Worm (Caenorhabditis elegans) whole organism, L1 larva: ENCODE data around the gene pccb-1.
A peak's percentile ranks its signal among the peaks of the same experiment; 100 is the strongest.

Source experiments
- ama-1 ChIP-seq: fragments of 150-350 bp; optimal IDR thresholded peaks from 2 replicates; lab custom pipeline; 2014
- egl-27 ChIP-seq, 2 experiments: fragments of 150-350 bp in 1 of 2; sonication (generic microtip); optimal IDR thresholded peaks; 3 replicates each; lab custom pipeline; 2017 to 2018; ENCODE audit warnings: missing biosample characterization in 2 of 2, missing genetic modification characterization in 2 of 2, missing genetic modification reagents in 2 of 2
- lin-39 ChIP-seq: fragments of 150-350 bp; optimal IDR thresholded peaks from 2 replicates; lab custom pipeline; 2014; ENCODE audit warnings: missing biosample characterization, missing genetic modification reagents, missing genetic modification characterization
- lsy-2 ChIP-seq, 2 experiments: fragments of 150-350 bp; optimal IDR thresholded peaks; 2 replicates each; lab custom pipeline; 2014; ENCODE audit warnings: missing biosample characterization in 2 of 2, missing genetic modification characterization in 2 of 2
- mdl-1 ChIP-seq, 2 experiments: fragments of 150-350 bp; optimal IDR thresholded peaks; 2 replicates each; lab custom pipeline; 2014 to 2017; ENCODE audit warnings: missing biosample characterization in 2 of 2, missing genetic modification characterization in 2 of 2, inconsistent platforms in 1 of 2
- nhr-85 ChIP-seq: sonication (generic microtip); peaks from one replicate; lab custom pipeline; 2016; ENCODE audit warnings: missing genetic modification characterization, inconsistent platforms, missing compliant biosample characterization
- rnt-1 ChIP-seq: sonication (generic microtip); optimal IDR thresholded peaks from 2 replicates; lab custom pipeline; 2016; ENCODE audit warnings: mild to moderate bottlenecking, missing genetic modification characterization, moderate library complexity, missing compliant biosample characterization
- snpc-4 ChIP-seq: fragments of 150-350 bp; optimal IDR thresholded peaks from 2 replicates; lab custom pipeline; 2014; ENCODE audit warnings: missing biosample characterization, missing genetic modification characterization
- unc-130 ChIP-seq: fragments of 150-350 bp; optimal IDR thresholded peaks from 2 replicates; lab custom pipeline; 2017; ENCODE audit warnings: missing biosample characterization, missing genetic modification characterization, inconsistent platforms
- zag-1 ChIP-seq: fragments of 150-350 bp; optimal IDR thresholded peaks from 2 replicates; lab custom pipeline; 2014; ENCODE audit warnings: missing biosample characterization, missing genetic modification characterization
- ztf-4 ChIP-seq: fragments of 150-350 bp; optimal IDR thresholded peaks from 2 replicates; lab custom pipeline; 2014; ENCODE audit warnings: missing biosample characterization, missing genetic modification characterization

ce11 chrX:3117204-3117603 is 27.9 kb downstream of the pccb-1 start:
- TF ChIP-seq mdl-1 (tag; optimal IDR thresholded peaks at IDR 0.05; lab: Kevin White, UChicago) (no peak), egl-27 (tag; optimal IDR thresholded peaks at IDR 0.05; lab: Kevin White, UChicago) (no peak), nhr-85 (tag; lab: Kevin White, UChicago) (peak; percentile 88), lsy-2 (tag; optimal IDR thresholded peaks at IDR 0.05; lab: Kevin White, UChicago) (no peak), lin-39 (tag; lab: Kevin White, UChicago) (no peak), ztf-4 (tag; lab: Kevin White, UChicago) (peak; percentile 37), zag-1 (tag; lab: Kevin White, UChicago) (no peak), unc-130 (tag; lab: Kevin White, UChicago) (no peak), snpc-4 (tag; lab: Kevin White, UChicago) (no peak), ama-1 (lab: Kevin White, UChicago) (peak; percentile 38), rnt-1 (tag; lab: Kevin White, UChicago) (no peak)
